Worm (Caenorhabditis elegans): ENCODE measurements around the gene C04F6.9.

The C04F6.9 gene

ce11 chrX:3439823-3440222 lies 38.0 kb downstream of the C04F6.9 start:
- no peak for TF ChIP-seq rec-8 (tag; optimal IDR thresholded peaks at IDR 0.05)
- TF ChIP-seq F57A8.1 (GFP tag; optimal IDR thresholded peaks at IDR 0.05) = no peak
- no peak for TF ChIP-seq ccch-3 (GFP tag; optimal IDR thresholded peaks at IDR 0.05)
- TF ChIP-seq dpl-1 (GFP tag; optimal IDR thresholded peaks at IDR 0.05) = no peak
- TF ChIP-seq ztf-26 (tag; optimal IDR thresholded peaks at IDR 0.05) = no peak
- TF ChIP-seq Y79H2A.3 (GFP tag; conservative IDR thresholded peaks at IDR 0.05) = no peak
- TF ChIP-seq unc-62 (GFP tag; optimal IDR thresholded peaks at IDR 0.05) = no peak
- no peak for TF ChIP-seq unc-130 (GFP tag; optimal IDR thresholded peaks at IDR 0.05)
- TF ChIP-seq nfyb-1 (GFP tag; IDR thresholded peaks at IDR 0.05) = no peak
- no peak for TF ChIP-seq dox-1 (GFP tag; IDR thresholded peaks at IDR 0.05)
- TF ChIP-seq nhr-90 (tag; optimal IDR thresholded peaks at IDR 0.05) = no peak
- TF ChIP-seq pbrm-1 (GFP tag; IDR thresholded peaks at IDR 0.05) = no peak
- TF ChIP-seq mel-28 (tag; optimal IDR thresholded peaks at IDR 0.05; ENCODE audit: borderline replicate concordance) = no peak
- no peak for TF ChIP-seq nhr-179 (tag; optimal IDR thresholded peaks at IDR 0.05)
- no peak for TF ChIP-seq atf-7 (tag; optimal IDR thresholded peaks at IDR 0.05)
- no peak for TF ChIP-seq cebp-1 (GFP tag; IDR thresholded peaks at IDR 0.05)
- no peak for TF ChIP-seq cebp-1 (tag; optimal IDR thresholded peaks at IDR 0.05)
- no peak for TF ChIP-seq Y95B8A.8 (GFP tag; IDR thresholded peaks at IDR 0.05)
- TF ChIP-seq tlf-1 (GFP tag; optimal IDR thresholded peaks at IDR 0.05) = no peak
- TF ChIP-seq F39B2.1 (GFP tag; IDR thresholded peaks at IDR 0.05) = no peak

- TF ChIP-seq mxl-1 (tag; optimal IDR thresholded peaks at IDR 0.05) (no peak), chd-7 (tag; optimal IDR thresholded peaks at IDR 0.05) (no peak), egrh-3 (GFP tag; IDR thresholded peaks at IDR 0.05) (no peak), xnd-1 (tag; optimal IDR thresholded peaks at IDR 0.05) (no peak), hmg-20 (GFP tag; IDR thresholded peaks at IDR 0.05) (no peak), die-1 (tag; optimal IDR thresholded peaks at IDR 0.05) (no peak), let-526 (GFP tag; IDR thresholded peaks at IDR 0.05) (no peak), lir-1 (GFP tag; conservative IDR thresholded peaks at IDR 0.05) (no peak), C06A6.2 (GFP tag; conservative IDR thresholded peaks at IDR 0.05) (no peak), F10E7.11 (tag; optimal IDR thresholded peaks at IDR 0.05) (no peak), akir-1 (GFP tag; optimal IDR thresholded peaks at IDR 0.05) (no peak), lin-35 (GFP tag; optimal IDR thresholded peaks at IDR 0.05) (no peak), lsy-27 (tag; optimal IDR thresholded peaks at IDR 0.05; ENCODE audit: borderline replicate concordance, insufficient read depth) (no peak), nhr-90 (tag; optimal IDR thresholded peaks at IDR 0.05) (no peak), madf-8 (GFP tag; conservative IDR thresholded peaks at IDR 0.05) (no peak), F57A8.1 (GFP tag; optimal IDR thresholded peaks at IDR 0.05) (no peak), Y95B8A.8 (GFP tag; IDR thresholded peaks at IDR 0.05) (no peak), aptf-2 (GFP tag; conservative IDR thresholded peaks at IDR 0.05) (no peak), dpl-1 (GFP tag; optimal IDR thresholded peaks at IDR 0.05) (no peak)
Measured at ce11 chrX:3440308-3440707, 38.5 kb downstream of the C04F6.9 start.

- TF ChIP-seq unc-62 (GFP tag; optimal IDR thresholded peaks at IDR 0.05) (no peak), him-1 (tag; optimal IDR thresholded peaks at IDR 0.05) (no peak)
Measured at ce11 chrX:3441539-3441938, 39.7 kb downstream of the C04F6.9 start, which contains the start of gene ZK813.3. TSS of gene ZK813.3 (plus strand) at chrX:3441839.

Measured in whole organism, young adult.